Fruit fly (Drosophila melanogaster) whole organism, embryonic: ENCODE measurements around the gene CG43999.

ENCODE experiments used
- CG11247 ChIP-seq: fragments of 200-800 bp; sonication (Bioruptor generic); IDR thresholded peaks from 2 replicates; pipeline ENCODE4 v1.3.6; 2022; ENCODE audit warnings: missing biosample characterization, missing genetic modification characterization
- CG13624 ChIP-seq: fragments of 200-800 bp; sonication (Bioruptor generic); optimal IDR thresholded peaks from 2 replicates; lab custom pipeline; 2016; ENCODE audit warnings: missing biosample characterization, missing genetic modification characterization
- CG15011 ChIP-seq: fragments of 200-800 bp; sonication (Bioruptor generic); optimal IDR thresholded peaks from 3 replicates; lab custom pipeline; 2018; ENCODE audit warnings: missing biosample characterization, mild to moderate bottlenecking, missing genetic modification characterization
- CG15601 ChIP-seq: fragments of 200-800 bp; sonication (Bioruptor generic); optimal IDR thresholded peaks from 3 replicates; lab custom pipeline; 2019; ENCODE audit warnings: missing biosample characterization, mild to moderate bottlenecking, missing genetic modification characterization, moderate library complexity
- CG1603 ChIP-seq: fragments of 200-800 bp; sonication (Bioruptor generic); optimal IDR thresholded peaks from 2 replicates; lab custom pipeline; 2019; ENCODE audit warnings: missing biosample characterization, mild to moderate bottlenecking, missing genetic modification characterization, moderate library complexity
- CG2712 ChIP-seq: fragments of 200-800 bp; optimal IDR thresholded peaks from 3 replicates; lab custom pipeline; 2019; ENCODE audit warnings: missing biosample characterization, mild to moderate bottlenecking, missing genetic modification characterization, moderate library complexity
- CG30431 ChIP-seq: fragments of 200-800 bp; sonication (Bioruptor generic); optimal IDR thresholded peaks from 2 replicates; lab custom pipeline; 2017; ENCODE audit warnings: missing biosample characterization, missing genetic modification characterization
- CG3065 ChIP-seq: fragments of 200-800 bp; sonication (Bioruptor generic); optimal IDR thresholded peaks from 2 replicates; lab custom pipeline; 2016; ENCODE audit warnings: missing biosample characterization, missing genetic modification characterization
- CG31224 ChIP-seq: fragments of 200-800 bp; sonication (Bioruptor generic); IDR thresholded peaks from 2 replicates; pipeline ENCODE4 v1.3.6; 2022; ENCODE audit warnings: missing biosample characterization, missing genetic modification characterization
- CG31365 ChIP-seq: fragments of 200-800 bp; sonication (Bioruptor generic); optimal IDR thresholded peaks from 2 replicates; lab custom pipeline; 2018; ENCODE audit warnings: missing biosample characterization, mild to moderate bottlenecking, missing genetic modification characterization
- CG33213 ChIP-seq: fragments of 200-800 bp; sonication (Bioruptor generic); optimal IDR thresholded peaks from 3 replicates; lab custom pipeline; 2016; ENCODE audit warnings: missing biosample characterization, missing genetic modification characterization
- CG33557 ChIP-seq: fragments of 200-800 bp; sonication (Bioruptor generic); optimal IDR thresholded peaks from 2 replicates; lab custom pipeline; 2019; ENCODE audit warnings: missing biosample characterization, mild to moderate bottlenecking, missing genetic modification characterization, moderate library complexity
- CG3995 ChIP-seq: fragments of 200-800 bp; sonication (Bioruptor generic); optimal IDR thresholded peaks from 3 replicates; lab custom pipeline; 2016; ENCODE audit warnings: missing biosample characterization, missing genetic modification characterization
- CoRest ChIP-seq: fragments of 200-800 bp; sonication (Bioruptor generic); optimal IDR thresholded peaks from 3 replicates; lab custom pipeline; 2018; ENCODE audit warnings: missing biosample characterization, mild to moderate bottlenecking, missing genetic modification characterization, moderate library complexity
- Doc3 ChIP-seq: fragments of 200-800 bp; sonication (Bioruptor generic); IDR thresholded peaks from 3 replicates; pipeline ENCODE4 v1.3.6; 2022; ENCODE audit warnings: missing biosample characterization, missing genetic modification characterization; ENCODE audit not compliant: partially characterized antibody
- Dp ChIP-seq: fragments of 200-800 bp; sonication (Bioruptor generic); optimal IDR thresholded peaks from 2 replicates; lab custom pipeline; 2018; ENCODE audit warnings: missing biosample characterization, mild to moderate bottlenecking, missing genetic modification characterization, moderate library complexity
- Dref ChIP-seq: fragments of 200-800 bp; sonication (Bioruptor generic); IDR thresholded peaks from 2 replicates; pipeline ENCODE4 v1.3.6; 2022; ENCODE audit warnings: missing biosample characterization, missing genetic modification characterization
- HLH4C ChIP-seq: fragments of 200-800 bp; sonication (Bioruptor generic); IDR thresholded peaks from 3 replicates; pipeline ENCODE4 v1.3.6; 2022; ENCODE audit warnings: missing biosample characterization, missing genetic modification characterization; ENCODE audit not compliant: partially characterized antibody
- HLHmδ ChIP-seq: fragments of 200-800 bp; sonication (Bioruptor generic); optimal IDR thresholded peaks from 2 replicates; lab custom pipeline; 2018; ENCODE audit warnings: missing biosample characterization, mild to moderate bottlenecking, missing genetic modification characterization, moderate library complexity
- Hmx ChIP-seq: fragments of 200-800 bp; sonication (Bioruptor generic); optimal IDR thresholded peaks from 2 replicates; lab custom pipeline; 2016; ENCODE audit warnings: missing biosample characterization, missing genetic modification characterization
- Jarid2 ChIP-seq: fragments of 200-800 bp; sonication (Bioruptor generic); optimal IDR thresholded peaks from 3 replicates; lab custom pipeline; 2017; ENCODE audit warnings: mild to moderate bottlenecking, missing biosample characterization, missing genetic modification reagents, missing genetic modification characterization
- Lpt ChIP-seq: fragments of >200 bp; optimal IDR thresholded peaks from 2 replicates; lab custom pipeline; 2018; ENCODE audit warnings: missing biosample characterization, missing genetic modification characterization
- Sin3A ChIP-seq: fragments of >200 bp; optimal IDR thresholded peaks from 2 replicates; lab custom pipeline; 2018
- Xbp1 ChIP-seq: fragments of 200-800 bp; sonication (Bioruptor generic); optimal IDR thresholded peaks from 3 replicates; lab custom pipeline; 2016; ENCODE audit warnings: missing biosample characterization, mild to moderate bottlenecking, missing genetic modification characterization
- YL-1 ChIP-seq: fragments of 200-800 bp; sonication (Bioruptor generic); optimal IDR thresholded peaks from 3 replicates; lab custom pipeline; 2017; ENCODE audit warnings: missing biosample characterization, mild to moderate bottlenecking, missing genetic modification characterization
- amos ChIP-seq: fragments of 200-800 bp; sonication (Bioruptor generic); IDR thresholded peaks from 2 replicates; pipeline ENCODE4 v1.3.6; 2022; ENCODE audit warnings: missing biosample characterization, missing genetic modification characterization; ENCODE audit not compliant: partially characterized antibody
- ap ChIP-seq: fragments of 200-800 bp; sonication (Bioruptor generic); IDR thresholded peaks from 2 replicates; pipeline ENCODE4 v1.3.6; 2022; ENCODE audit warnings: missing biosample characterization, missing genetic modification characterization
- az2 ChIP-seq: fragments of 200-800 bp; sonication (Bioruptor generic); optimal IDR thresholded peaks from 3 replicates; lab custom pipeline; 2016; ENCODE audit warnings: missing biosample characterization, missing genetic modification characterization
- bbx ChIP-seq: fragments of 200-800 bp; sonication (Bioruptor generic); IDR thresholded peaks from 2 replicates; pipeline ENCODE4 v1.3.6; 2022; ENCODE audit warnings: missing biosample characterization, missing genetic modification characterization; ENCODE audit not compliant: partially characterized antibody
- cg ChIP-seq: fragments of 200-800 bp; sonication (Bioruptor generic); optimal IDR thresholded peaks from 3 replicates; lab custom pipeline; 2019; ENCODE audit warnings: missing biosample characterization, mild to moderate bottlenecking, missing genetic modification characterization, moderate library complexity
- cwo ChIP-seq: fragments of 200-800 bp; sonication (Bioruptor generic); optimal IDR thresholded peaks from 3 replicates; lab custom pipeline; 2017; ENCODE audit warnings: missing biosample characterization, missing genetic modification characterization, mild to moderate bottlenecking, moderate library complexity, missing genetic modification reagents
- dm ChIP-seq: fragments of 200-800 bp; sonication (Bioruptor generic); optimal IDR thresholded peaks from 3 replicates; lab custom pipeline; 2016; ENCODE audit warnings: missing biosample characterization, missing genetic modification characterization
- esg ChIP-seq: fragments of 200-800 bp; sonication (Bioruptor generic); conservative IDR thresholded peaks from 2 replicates; pipeline ENCODE4 v1.3.6; 2022; ENCODE audit warnings: missing biosample characterization, missing genetic modification characterization
- fd64A ChIP-seq: fragments of 200-800 bp; sonication (Bioruptor generic); optimal IDR thresholded peaks from 3 replicates; lab custom pipeline; 2018; ENCODE audit warnings: missing biosample characterization, mild to moderate bottlenecking, missing genetic modification characterization
- fd96Cb ChIP-seq: fragments of 200-800 bp; sonication (Bioruptor generic); optimal IDR thresholded peaks from 2 replicates; lab custom pipeline; 2018; ENCODE audit warnings: missing biosample characterization, mild to moderate bottlenecking, missing genetic modification characterization, moderate library complexity
- gcm ChIP-seq: fragments of 200-800 bp; sonication (Bioruptor generic); optimal IDR thresholded peaks from 2 replicates; lab custom pipeline; 2019; ENCODE audit warnings: missing biosample characterization, mild to moderate bottlenecking, missing genetic modification characterization, moderate library complexity
- gem ChIP-seq: fragments of 200-800 bp; sonication (Bioruptor generic); optimal IDR thresholded peaks from 2 replicates; lab custom pipeline; 2019; ENCODE audit warnings: missing biosample characterization, mild to moderate bottlenecking, missing genetic modification characterization, moderate library complexity
- gt ChIP-seq: fragments of 200-800 bp; sonication (Bioruptor generic); IDR thresholded peaks from 2 replicates; pipeline ENCODE4 v1.3.6; 2022; ENCODE audit warnings: missing biosample characterization, missing genetic modification characterization
- mirr ChIP-seq: fragments of 200-800 bp; sonication (Bioruptor generic); optimal IDR thresholded peaks from 3 replicates; lab custom pipeline; 2018; ENCODE audit warnings: missing biosample characterization, mild to moderate bottlenecking, missing genetic modification characterization
- pfk ChIP-seq: fragments of 200-800 bp; sonication (Bioruptor generic); optimal IDR thresholded peaks from 2 replicates; lab custom pipeline; 2018; ENCODE audit warnings: missing biosample characterization, mild to moderate bottlenecking, missing genetic modification characterization, moderate library complexity
- rib ChIP-seq: fragments of 200-800 bp; sonication (Bioruptor generic); IDR thresholded peaks from 2 replicates; pipeline ENCODE4 v1.3.6; 2022; ENCODE audit warnings: missing biosample characterization, missing genetic modification characterization
- ro ChIP-seq: fragments of 200-800 bp; sonication (Bioruptor generic); IDR thresholded peaks from 2 replicates; pipeline ENCODE4 v1.3.6; 2022; ENCODE audit warnings: missing biosample characterization, missing genetic modification characterization
- row ChIP-seq: fragments of 200-800 bp; sonication (Bioruptor generic); IDR thresholded peaks from 3 replicates; pipeline ENCODE4 v1.3.6; 2022; ENCODE audit warnings: missing biosample characterization, missing genetic modification characterization
- sima ChIP-seq: fragments of 200-800 bp; sonication (Bioruptor generic); optimal IDR thresholded peaks from 2 replicates; lab custom pipeline; 2016; ENCODE audit warnings: missing biosample characterization, missing genetic modification characterization
- stc ChIP-seq: fragments of 200-800 bp; sonication (Bioruptor generic); IDR thresholded peaks from 2 replicates; pipeline ENCODE4 v1.3.6; 2022; ENCODE audit warnings: missing biosample characterization, missing genetic modification characterization
- stwl ChIP-seq: fragments of 200-800 bp; sonication (Bioruptor generic); optimal IDR thresholded peaks from 3 replicates; lab custom pipeline; 2018; ENCODE audit warnings: missing biosample characterization, mild to moderate bottlenecking, missing genetic modification characterization, moderate library complexity
- sug ChIP-seq: fragments of 200-800 bp; optimal IDR thresholded peaks from 2 replicates; lab custom pipeline; 2019; ENCODE audit warnings: missing biosample characterization, mild to moderate bottlenecking, missing genetic modification characterization, moderate library complexity
- wor ChIP-seq: fragments of 200-800 bp; sonication (Bioruptor generic); IDR thresholded peaks from 2 replicates; pipeline ENCODE4 v1.3.6; 2022; ENCODE audit warnings: missing biosample characterization, missing genetic modification characterization
- zfh1 ChIP-seq: fragments of 200-800 bp; sonication (Bioruptor generic); IDR thresholded peaks from 3 replicates; pipeline ENCODE4 v1.3.6; 2022; ENCODE audit warnings: missing biosample characterization, missing genetic modification characterization
- zfh2 ChIP-seq: fragments of 200-800 bp; sonication (Bioruptor generic); optimal IDR thresholded peaks from 2 replicates; lab custom pipeline; 2016; ENCODE audit warnings: missing biosample characterization, missing genetic modification characterization

Gene CG43999

DNA sequence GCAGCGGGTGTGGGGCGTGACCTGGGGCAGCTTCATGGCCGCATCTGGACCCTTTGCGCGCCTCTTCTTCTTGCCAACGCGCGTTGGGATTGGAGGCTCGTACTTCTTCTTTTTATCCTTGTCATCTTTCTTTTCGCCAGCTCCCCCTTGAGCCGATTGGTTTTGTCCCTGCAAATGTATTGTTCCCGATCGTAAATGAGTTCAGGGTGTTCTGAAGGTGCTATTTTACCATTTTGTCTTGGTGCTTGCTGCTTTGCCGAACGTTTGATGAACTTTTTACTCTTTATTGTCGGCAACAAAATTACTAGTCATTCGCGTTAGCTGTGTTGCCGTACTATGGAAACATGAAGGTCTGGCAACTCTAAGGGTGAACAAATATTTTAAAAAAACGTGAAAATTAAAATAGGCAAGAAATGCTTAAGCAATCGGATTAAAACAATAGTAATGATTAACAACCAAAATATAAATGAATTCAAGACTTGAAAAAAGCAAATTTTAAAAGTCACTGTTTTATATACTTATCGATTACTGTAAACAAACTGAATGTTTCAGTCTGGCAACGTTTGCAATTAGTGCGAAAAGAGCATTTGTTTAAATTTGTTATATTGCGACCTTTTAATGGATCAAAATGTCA, 2.4 kb upstream of the CG43999 start, which contains the start of the genes Rpt2 and CG13599 (continued):
- no peak for TF ChIP-seq HLHmδ (GFP tag; lab: Kevin White, UChicago)
- peak; percentile 40; the same call in 1 of the 3 replicates for TF ChIP-seq Doc3 (GFP tag; lab: Robert Waterston, UW)
- TF ChIP-seq rib (GFP tag; lab: Robert Waterston, UW), result no peak
- peak; percentile 0 for TF ChIP-seq CG33557 (GFP tag; lab: Kevin White, UChicago)
- no peak for TF ChIP-seq pfk (GFP tag; lab: Kevin White, UChicago)
- TF ChIP-seq CG30431 (GFP tag; lab: Kevin White, UChicago), result no peak
- TF ChIP-seq CoRest (tag; lab: Kevin White, UChicago), result peak; percentile 41
- peak; percentile 11 for TF ChIP-seq gcm (GFP tag; lab: Kevin White, UChicago)
- no peak for TF ChIP-seq zfh1
- TF ChIP-seq Lpt (GFP tag; lab: Kevin White, UChicago), result no peak
- TF ChIP-seq Dp (GFP tag; lab: Kevin White, UChicago), result peak; percentile 85
- TF ChIP-seq gt (GFP tag; lab: Robert Waterston, UW), result no peak
- TF ChIP-seq fd64A (GFP tag; lab: Kevin White, UChicago), result no peak
- TF ChIP-seq row (GFP tag; lab: Robert Waterston, UW), result peak; percentile 50; the same call in 2 of the 3 replicates
- no peak for TF ChIP-seq Hmx (GFP tag; lab: Kevin White, UChicago)
- TF ChIP-seq Xbp1, result peak; percentile 22
- TF ChIP-seq esg (GFP tag; lab: Robert Waterston, UW), result no peak
- no peak for TF ChIP-seq zfh2
- TF ChIP-seq CG31224, result no peak
- TF ChIP-seq ap (GFP tag; lab: Robert Waterston, UW), result no peak
- TF ChIP-seq Dref (GFP tag; lab: Robert Waterston, UW), result peak; percentile 67
- peak; percentile 99 for TF ChIP-seq CG3995 (GFP tag; lab: Kevin White, UChicago)
- no peak for TF ChIP-seq cwo (GFP tag; lab: Kevin White, UChicago)
- no peak for TF ChIP-seq CG15011
- TF ChIP-seq YL-1, result peak; percentile 88
- peak; percentile 45; the same call in 1 of the 3 replicates for TF ChIP-seq HLH4C
- peak; percentile 46 for TF ChIP-seq CG2712 (tag; lab: Kevin White, UChicago)
- no peak for TF ChIP-seq az2
- no peak for TF ChIP-seq CG3065 (GFP tag; lab: Kevin White, UChicago)
- peak; percentile 52; the same call in 1 of the 2 replicates for TF ChIP-seq bbx (GFP tag; lab: Robert Waterston, UW)
- TF ChIP-seq ro, result no peak
- peak; percentile 33 for TF ChIP-seq CG33213 (GFP tag; lab: Kevin White, UChicago)
- peak; percentile 19 for TF ChIP-seq sug (tag; lab: Kevin White, UChicago)
- no peak for TF ChIP-seq Jarid2
- TF ChIP-seq wor (GFP tag; lab: Robert Waterston, UW), result no peak
- no peak for TF ChIP-seq sima (GFP tag; lab: Kevin White, UChicago)
- TF ChIP-seq stc (GFP tag; lab: Robert Waterston, UW), result no peak
- no peak for TF ChIP-seq CG31365 (tag; lab: Kevin White, UChicago)
- peak; percentile 48 for TF ChIP-seq CG15601 (tag; lab: Kevin White, UChicago)
- TF ChIP-seq CG11247 (GFP tag; lab: Robert Waterston, UW), result no peak
- no peak for TF ChIP-seq dm (GFP tag; lab: Kevin White, UChicago)
- TF ChIP-seq gem (tag; lab: Kevin White, UChicago), result peak; percentile 43
- TF ChIP-seq CG13624 (GFP tag; lab: Kevin White, UChicago), result peak; percentile 47
- TF ChIP-seq Sin3A (lab: Kevin White, UChicago), result peak; percentile 66
- TF ChIP-seq cg, result no peak
- peak; percentile 26 for TF ChIP-seq CG1603
- TF ChIP-seq fd96Cb (tag; lab: Kevin White, UChicago), result no peak
- no peak for TF ChIP-seq mirr
- TF ChIP-seq stwl, result peak; percentile 72
- TF ChIP-seq amos (GFP tag; lab: Robert Waterston, UW), result peak; percentile 32; the same call in 1 of the 2 replicates
